Worm (Caenorhabditis elegans) whole organism, L2 larva: Measurements from ENCODE around the gene F19G12.4.
"Not testable (repeated sequence)": the region's sequence is repeated elsewhere in the genome, so short reads cannot be mapped to it uniquely, and the experiment has no call there.

Source experiments
- C34F6.9 ChIP-seq: fragments of 150-350 bp; optimal IDR thresholded peaks from 2 replicates; lab custom pipeline; 2014; ENCODE audit warnings: missing biosample characterization, missing genetic modification characterization
- R02D3.7 ChIP-seq: fragments of 150-350 bp; optimal IDR thresholded peaks from 2 replicates; lab custom pipeline; 2014; ENCODE audit warnings: missing biosample characterization, missing genetic modification characterization
- Y55F3AM.14 ChIP-seq: fragments of 200-800 bp; sonication (Bioruptor generic); optimal IDR thresholded peaks from 2 replicates; lab custom pipeline; 2018; ENCODE audit warnings: mild to moderate bottlenecking, missing genetic modification characterization, missing compliant biosample characterization
- alr-1 ChIP-seq: fragments of 150-350 bp; optimal IDR thresholded peaks from 2 replicates; lab custom pipeline; 2014; ENCODE audit warnings: missing biosample characterization, missing genetic modification characterization
- aly-2 ChIP-seq: fragments of 150-350 bp; optimal IDR thresholded peaks from 2 replicates; lab custom pipeline; 2014; ENCODE audit warnings: missing biosample characterization, missing genetic modification characterization
- ceh-16 ChIP-seq: fragments of 150-350 bp; optimal IDR thresholded peaks from 2 replicates; lab custom pipeline; 2014; ENCODE audit warnings: missing biosample characterization, missing genetic modification characterization
- ceh-82 ChIP-seq: fragments of 150-350 bp; optimal IDR thresholded peaks from 2 replicates; lab custom pipeline; 2014; ENCODE audit warnings: missing biosample characterization, missing genetic modification characterization
- crh-2 ChIP-seq: sonication (generic microtip); optimal IDR thresholded peaks from 2 replicates; lab custom pipeline; 2017; ENCODE audit warnings: missing biosample characterization, missing genetic modification characterization
- egl-27 ChIP-seq: sonication (generic microtip); optimal IDR thresholded peaks from 3 replicates; lab custom pipeline; 2017; ENCODE audit warnings: missing biosample characterization, missing genetic modification reagents, missing genetic modification characterization
- elt-1 ChIP-seq: fragments of 150-350 bp; optimal IDR thresholded peaks from 2 replicates; lab custom pipeline; 2014; ENCODE audit warnings: missing biosample characterization, missing genetic modification characterization
- elt-3 ChIP-seq: sonication (generic microtip); optimal IDR thresholded peaks from 2 replicates; lab custom pipeline; 2017; ENCODE audit warnings: missing biosample characterization, missing genetic modification characterization
- lin-11 ChIP-seq: fragments of 150-350 bp; sonication (generic microtip); optimal IDR thresholded peaks from 2 replicates; lab custom pipeline; 2014; ENCODE audit warnings: missing biosample characterization, missing genetic modification characterization, inconsistent platforms, mixed read lengths
- lin-13 ChIP-seq: fragments of 150-350 bp; optimal IDR thresholded peaks from 2 replicates; lab custom pipeline; 2014; ENCODE audit warnings: missing biosample characterization, missing genetic modification reagents, missing genetic modification characterization
- lin-39 ChIP-seq: fragments of 150-350 bp; optimal IDR thresholded peaks from 2 replicates; lab custom pipeline; 2014; ENCODE audit warnings: missing biosample characterization, missing genetic modification reagents, missing genetic modification characterization
- lsy-2 ChIP-seq, 2 experiments: fragments of 150-350 bp in 1 of 2; sonication (generic microtip) in 1 of 2; optimal IDR thresholded peaks; 2 replicates each; lab custom pipeline; 2014 to 2017; ENCODE audit warnings: missing biosample characterization in 2 of 2, missing genetic modification characterization in 2 of 2
- mab-5 ChIP-seq: fragments of 150-350 bp; optimal IDR thresholded peaks from 2 replicates; lab custom pipeline; 2014; ENCODE audit warnings: missing biosample characterization, missing genetic modification characterization
- mbf-1 ChIP-seq: sonication (generic microtip); optimal IDR thresholded peaks from 2 replicates; lab custom pipeline; 2017; ENCODE audit warnings: missing biosample characterization, missing genetic modification characterization
- mdl-1 ChIP-seq, 2 experiments: fragments of 150-350 bp in 1 of 2; sonication (generic microtip) in 1 of 2; optimal IDR thresholded peaks; 2 replicates each; lab custom pipeline; 2017; ENCODE audit warnings: missing biosample characterization in 2 of 2, missing genetic modification characterization in 2 of 2
- nhr-11 ChIP-seq: fragments of 150-350 bp; optimal IDR thresholded peaks from 2 replicates; lab custom pipeline; 2014; ENCODE audit warnings: missing biosample characterization, missing genetic modification characterization
- nhr-12 ChIP-seq: fragments of 150-350 bp; optimal IDR thresholded peaks from 2 replicates; lab custom pipeline; 2014; ENCODE audit warnings: missing biosample characterization, missing genetic modification characterization
- nhr-129 ChIP-seq: fragments of 150-350 bp; optimal IDR thresholded peaks from 2 replicates; lab custom pipeline; 2014; ENCODE audit warnings: missing biosample characterization, missing genetic modification characterization
- nhr-21 ChIP-seq: fragments of 150-350 bp; optimal IDR thresholded peaks from 2 replicates; lab custom pipeline; 2014; ENCODE audit warnings: missing biosample characterization, missing genetic modification characterization
- nhr-23 ChIP-seq: fragments of 150-350 bp; optimal IDR thresholded peaks from 2 replicates; lab custom pipeline; 2014; ENCODE audit warnings: missing biosample characterization, missing genetic modification reagents, missing genetic modification characterization
- nhr-237 ChIP-seq: fragments of 150-350 bp; optimal IDR thresholded peaks from 2 replicates; lab custom pipeline; 2014; ENCODE audit warnings: missing biosample characterization, missing genetic modification characterization
- nhr-77 ChIP-seq: fragments of 150-350 bp; optimal IDR thresholded peaks from 2 replicates; lab custom pipeline; 2014; ENCODE audit warnings: missing biosample characterization, missing genetic modification characterization
- peb-1 ChIP-seq: fragments of 150-350 bp; optimal IDR thresholded peaks from 2 replicates; lab custom pipeline; 2014; ENCODE audit warnings: missing biosample characterization, missing genetic modification characterization
- sem-4 ChIP-seq: fragments of 150-350 bp; optimal IDR thresholded peaks from 2 replicates; lab custom pipeline; 2014; ENCODE audit warnings: missing biosample characterization, missing genetic modification reagents, missing genetic modification characterization
- sma-3 ChIP-seq: sonication (generic microtip); optimal IDR thresholded peaks from 2 replicates; lab custom pipeline; 2016; ENCODE audit warnings: missing genetic modification reagents, missing genetic modification characterization, missing compliant biosample characterization
- sma-9 ChIP-seq, 2 experiments: fragments of 150-350 bp in 1 of 2; sonication (generic microtip) in 1 of 2; optimal IDR thresholded peaks; 2 replicates each; lab custom pipeline; 2014 to 2016; ENCODE audit warnings: missing genetic modification characterization in 2 of 2, mild to moderate bottlenecking in 1 of 2, missing biosample characterization in 1 of 2, missing compliant biosample characterization in 1 of 2, missing genetic modification reagents in 1 of 2, moderate library complexity in 1 of 2
- snpc-4 ChIP-seq: fragments of 150-350 bp; optimal IDR thresholded peaks from 2 replicates; lab custom pipeline; 2014; ENCODE audit warnings: missing biosample characterization, missing genetic modification characterization
- unc-39 ChIP-seq: fragments of 150-350 bp; optimal IDR thresholded peaks from 2 replicates; lab custom pipeline; 2014; ENCODE audit warnings: missing biosample characterization, missing genetic modification characterization
- unc-55 ChIP-seq: fragments of 150-350 bp; sonication (generic microtip); optimal IDR thresholded peaks from 3 replicates; lab custom pipeline; 2014; ENCODE audit warnings: missing biosample characterization, missing genetic modification reagents, missing genetic modification characterization
- unc-62 ChIP-seq: fragments of 150-350 bp; optimal IDR thresholded peaks from 2 replicates; lab custom pipeline; 2014; ENCODE audit warnings: missing biosample characterization, missing genetic modification reagents, missing genetic modification characterization
- ztf-1 ChIP-seq: fragments of 200-800 bp; sonication (Bioruptor generic); conservative IDR thresholded peaks from 2 replicates; pipeline ENCODE4 v1.3.6; 2022; ENCODE audit warnings: missing genetic modification characterization, missing compliant biosample characterization
- ztf-11 ChIP-seq: sonication (generic microtip); optimal IDR thresholded peaks from 2 replicates; lab custom pipeline; 2017; ENCODE audit warnings: missing biosample characterization, missing genetic modification characterization
- ztf-4 ChIP-seq: fragments of 150-350 bp; optimal IDR thresholded peaks from 2 replicates; lab custom pipeline; 2014; ENCODE audit warnings: missing biosample characterization, missing genetic modification characterization

F19G12.4 gene

ce11 chrX:1426425-1426824, 9.3 kb downstream of the F19G12.4 start, which contains the start of gene F19G12.11:
TSS of gene F19G12.11 (minus strand) at chrX:1426525.
- TF ChIP-seq nhr-23 (tag; lab: Kevin White, UChicago) (no peak), mab-5 (tag; lab: Kevin White, UChicago) (no peak), mbf-1 (tag; lab: Kevin White, UChicago) (no peak), peb-1 (no peak), lin-13 (GFP tag; lab: Kevin White, UChicago) (no peak), ztf-4 (tag; lab: Kevin White, UChicago) (no peak), aly-2 (tag; lab: Kevin White, UChicago) (no peak)
- TF ChIP-seq, all 48 proteins: peak for 0

ce11 chrX:1430707-1431106, 13.6 kb downstream of the F19G12.4 start, which contains the start of gene F19G12.1:
TSS of gene F19G12.1 (plus strand) at chrX:1431007.
- not testable (repeated sequence) for TF ChIP-seq egl-27, ztf-4, elt-3 (tag; lab: Kevin White, UChicago)

- TF ChIP-seq nhr-12 (tag; lab: Kevin White, UChicago) (no peak), lsy-2 (tag; optimal IDR thresholded peaks at IDR 0.05; lab: Kevin White, UChicago) (peak in 1 of 2 experiments; percentile 10), lin-11 (peak; percentile 5), nhr-129 (tag; lab: Kevin White, UChicago) (peak; percentile 47), unc-55 (GFP tag; lab: Kevin White, UChicago) (peak; percentile 51)
These were observed 20.0 kb downstream of the F19G12.4 start for ce11 chrX:1437097-1437496.

ce11 chrX:1438925-1439324, 21.8 kb downstream of the F19G12.4 start:
- no peak for TF ChIP-seq unc-39 (tag; lab: Kevin White, UChicago)
- TF ChIP-seq snpc-4 (tag; lab: Kevin White, UChicago): no peak
- TF ChIP-seq ceh-16 (tag; lab: Kevin White, UChicago): no peak
- no peak for TF ChIP-seq sma-3 (GFP tag; lab: Kevin White, UChicago)
- no peak for TF ChIP-seq elt-1 (tag; lab: Kevin White, UChicago)
- TF ChIP-seq alr-1 (tag; lab: Kevin White, UChicago): no peak
- TF ChIP-seq mdl-1 (tag; optimal IDR thresholded peaks at IDR 0.05; lab: Kevin White, UChicago): peak in 1 of 2 experiments; percentile 34
- TF ChIP-seq lin-11: peak; percentile 36
- TF ChIP-seq ztf-11 (tag; lab: Kevin White, UChicago): no peak
- no peak for TF ChIP-seq nhr-237 (tag; lab: Kevin White, UChicago)
- no peak for TF ChIP-seq mab-5 (tag; lab: Kevin White, UChicago)
- TF ChIP-seq ztf-1 (GFP tag; lab: Robert Waterston, UW): no peak
- TF ChIP-seq nhr-23 (tag; lab: Kevin White, UChicago): no peak
- TF ChIP-seq nhr-12 (tag; lab: Kevin White, UChicago): no peak
- TF ChIP-seq nhr-21 (tag; lab: Kevin White, UChicago): peak; percentile 3
- no peak for TF ChIP-seq Y55F3AM.14 (GFP tag; lab: Kevin White, UChicago)
- peak; percentile 25 for TF ChIP-seq crh-2 (tag; lab: Kevin White, UChicago)
- TF ChIP-seq lin-13 (GFP tag; lab: Kevin White, UChicago): no peak
- no peak for TF ChIP-seq nhr-77 (tag; lab: Kevin White, UChicago)
- TF ChIP-seq elt-3 (tag; lab: Kevin White, UChicago): no peak
- no peak for TF ChIP-seq ceh-82 (tag; lab: Kevin White, UChicago)
- TF ChIP-seq nhr-11 (tag; lab: Kevin White, UChicago): no peak
- no peak for TF ChIP-seq nhr-129 (tag; lab: Kevin White, UChicago)
- no peak for TF ChIP-seq R02D3.7 (tag; lab: Kevin White, UChicago)
- TF ChIP-seq C34F6.9 (tag; lab: Kevin White, UChicago): peak; percentile 13
- TF ChIP-seq lsy-2 (tag; optimal IDR thresholded peaks at IDR 0.05; lab: Kevin White, UChicago): peak; percentile 20 to 39
- no peak for TF ChIP-seq sma-9 (GFP tag; optimal IDR thresholded peaks at IDR 0.05; lab: Kevin White, UChicago)
- TF ChIP-seq sma-9 (tag; optimal IDR thresholded peaks at IDR 0.05; lab: Kevin White, UChicago): no peak
- no peak for TF ChIP-seq lin-39 (tag; lab: Kevin White, UChicago)
- no peak for TF ChIP-seq peb-1
- TF ChIP-seq egl-27 (tag; lab: Kevin White, UChicago): no peak
- no peak for TF ChIP-seq sem-4
- TF ChIP-seq unc-62 (GFP tag; lab: Kevin White, UChicago): no peak
